Worm (Caenorhabditis elegans): ENCODE results near the gene C07H4.1.
A peak's percentile ranks its signal among the peaks of the same experiment; 100 is the strongest.

Gene C07H4.1

ce11 chrII:9113759-9114158 lies 20.3 kb upstream of the C07H4.1 start (continued):
- no peak for TF ChIP-seq duxl-1 (tag; optimal IDR thresholded peaks at IDR 0.05; ENCODE audit: poor library complexity)
- TF ChIP-seq dpl-1 (GFP tag; optimal IDR thresholded peaks at IDR 0.05): peak; percentile 44
- TF ChIP-seq ztf-7 (tag; optimal IDR thresholded peaks at IDR 0.05): no peak
- TF ChIP-seq mdl-1 (tag; optimal IDR thresholded peaks at IDR 0.05): peak in 1 of 2 experiments; percentile 77
- peak; percentile 52 for TF ChIP-seq mep-1 (tag; optimal IDR thresholded peaks at IDR 0.05)
- TF ChIP-seq hlh-30 (tag; optimal IDR thresholded peaks at IDR 0.05; ENCODE audit: insufficient read depth): peak; percentile 78
- peak; percentile 44 for TF ChIP-seq nhr-77 (tag; optimal IDR thresholded peaks at IDR 0.05)
- no peak for TF ChIP-seq dmd-8 (GFP tag; IDR thresholded peaks at IDR 0.05)
- TF ChIP-seq lin-38 (GFP tag; IDR thresholded peaks at IDR 0.05): peak; percentile 35; the same call in 1 of the 2 replicates
- peak; percentile 59 for TF ChIP-seq spr-1 (tag; optimal IDR thresholded peaks at IDR 0.05)
- peak; percentile 59; the same call in 1 of the 2 replicates for TF ChIP-seq lin-29 (GFP tag; IDR thresholded peaks at IDR 0.05)
- no peak for TF ChIP-seq mxl-2 (GFP tag; conservative IDR thresholded peaks at IDR 0.05)
- TF ChIP-seq pqm-1 (tag; optimal IDR thresholded peaks at IDR 0.05): peak; percentile 26
- peak in 1 of 2 experiments; percentile 41 for TF ChIP-seq hif-1 (tag; optimal IDR thresholded peaks at IDR 0.05)
- 0 out of 2 replicates have a peak, but pooled peaks have one; percentile 54 for TF ChIP-seq nhr-41 (GFP tag; IDR thresholded peaks at IDR 0.05)
- no peak for TF ChIP-seq ztf-11 (tag; optimal IDR thresholded peaks at IDR 0.05)

- TF ChIP-seq R02D3.7 (tag; optimal IDR thresholded peaks at IDR 0.05) (no peak), nhr-42 (GFP tag; IDR thresholded peaks at IDR 0.05) (no peak), pha-4 (GFP tag; IDR thresholded peaks at IDR 0.05) (0 out of 2 replicates have a peak, but pooled peaks have one; percentile 22), pha-4 (tag; optimal IDR thresholded peaks at IDR 0.05) (no peak), ceh-82 (tag; optimal IDR thresholded peaks at IDR 0.05) (no peak), nhr-25 (tag; optimal IDR thresholded peaks at IDR 0.05; ENCODE audit: borderline replicate concordance, insufficient read depth) (peak; percentile 45), nhr-77 (tag; optimal IDR thresholded peaks at IDR 0.05) (peak; percentile 93), zip-2 (tag; optimal IDR thresholded peaks at IDR 0.05) (peak; percentile 17), mdt-29 (GFP tag; IDR thresholded peaks at IDR 0.05) (0 out of 2 replicates have a peak, but pooled peaks have one; percentile 40), lsy-2 (tag; optimal IDR thresholded peaks at IDR 0.05) (peak; percentile 70 to 89), unc-62 (GFP tag; optimal IDR thresholded peaks at IDR 0.05 in 1 of 2) (peak in 1 of 2 experiments; percentile 100), unc-62 (tag; optimal IDR thresholded peaks at IDR 0.05) (no peak), php-3 (GFP tag; IDR thresholded peaks at IDR 0.05) (no peak), hmg-1.1 (GFP tag; IDR thresholded peaks at IDR 0.05) (peak; percentile 67; the same call in 1 of the 2 replicates), lin-29 (GFP tag; IDR thresholded peaks at IDR 0.05) (no peak), Y105C5A.15 (GFP tag; IDR thresholded peaks at IDR 0.05) (no peak), unc-39 (tag; optimal IDR thresholded peaks at IDR 0.05) (no peak), T26A8.4 (GFP tag; IDR thresholded peaks at IDR 0.05) (no peak), spr-1 (tag; optimal IDR thresholded peaks at IDR 0.05) (peak; percentile 51), mep-1 (tag; optimal IDR thresholded peaks at IDR 0.05) (peak; percentile 93), set-16 (GFP tag; IDR thresholded peaks at IDR 0.05) (peak; percentile 41), tra-1 (GFP tag; IDR thresholded peaks at IDR 0.05) (peak; percentile 60; the same call in 1 of the 2 replicates), pqm-1 (tag; optimal IDR thresholded peaks at IDR 0.05) (no peak), nhr-111 (GFP tag; optimal IDR thresholded peaks at IDR 0.05) (no peak), ceh-62 (tag; optimal IDR thresholded peaks at IDR 0.05) (no peak), F49E8.2 (tag; optimal IDR thresholded peaks at IDR 0.05; ENCODE audit: borderline replicate concordance) (no peak), zip-11 (GFP tag; IDR thresholded peaks at IDR 0.05) (no peak), F44E2.7 (GFP tag; IDR thresholded peaks at IDR 0.05) (no peak), fkh-10 (GFP tag; optimal IDR thresholded peaks at IDR 0.05) (no peak), ztf-7 (tag; optimal IDR thresholded peaks at IDR 0.05) (no peak), vab-7 (GFP tag; IDR thresholded peaks at IDR 0.05) (no peak), ztf-11 (tag; optimal IDR thresholded peaks at IDR 0.05) (no peak), dmd-9 (GFP tag; IDR thresholded peaks at IDR 0.05) (no peak), F26F4.8 (GFP tag; conservative IDR thresholded peaks at IDR 0.05) (no peak), mdl-1 (tag; optimal IDR thresholded peaks at IDR 0.05) (peak in 1 of 2 experiments; percentile 72), daf-12 (tag; optimal IDR thresholded peaks at IDR 0.05) (no peak), unc-130 (GFP tag; optimal IDR thresholded peaks at IDR 0.05) (no peak), madf-5 (GFP tag; IDR thresholded peaks at IDR 0.05) (no peak), Y48G9A.11 (GFP tag; IDR thresholded peaks at IDR 0.05) (no peak), duxl-1 (tag; optimal IDR thresholded peaks at IDR 0.05; ENCODE audit: poor library complexity) (no peak), nhr-28 (tag; optimal IDR thresholded peaks at IDR 0.05) (peak; percentile 89)
Observed at ce11 chrII:9112851-9113250, 19.4 kb upstream of the C07H4.1 start, which contains the start of gene jun-1. Gene jun-1, plus strand, starts transcription at chrII:9113157.

Data from whole organism, L4 larva.